Worm (Caenorhabditis elegans) whole organism, late embryonic: ENCODE results near the gene irld-50.

Experiments used
- C08G9.2 ChIP-seq: sonication (generic microtip); optimal IDR thresholded peaks from 2 replicates; lab custom pipeline; 2016; ENCODE audit warnings: mild to moderate bottlenecking, missing genetic modification characterization, moderate library complexity, missing compliant biosample characterization
- C38D4.7 ChIP-seq: fragments of 200-800 bp; sonication (Bioruptor generic); optimal IDR thresholded peaks from 2 replicates; lab custom pipeline; 2018; ENCODE audit warnings: mild to moderate bottlenecking, missing genetic modification characterization, moderate library complexity, missing compliant biosample characterization
- K02D7.2 ChIP-seq: sonication (generic microtip); optimal IDR thresholded peaks from 2 replicates; lab custom pipeline; 2017; ENCODE audit warnings: mild to moderate bottlenecking, missing genetic modification characterization, missing compliant biosample characterization
- K09A11.1 ChIP-seq: sonication (generic microtip); optimal IDR thresholded peaks from 2 replicates; lab custom pipeline; 2017; ENCODE audit warnings: antibody characterized with exemption, mild to moderate bottlenecking, missing genetic modification characterization, missing compliant biosample characterization; ENCODE audit not compliant: insufficient read depth
- ahr-1 ChIP-seq: sonication (generic microtip); optimal IDR thresholded peaks from 2 replicates; lab custom pipeline; 2016; ENCODE audit warnings: missing genetic modification characterization, missing compliant biosample characterization
- ceh-19 ChIP-seq: fragments of 200-800 bp; sonication (Bioruptor generic); optimal IDR thresholded peaks from 2 replicates; lab custom pipeline; 2018; ENCODE audit warnings: mild to moderate bottlenecking, missing genetic modification characterization, missing compliant biosample characterization
- ceh-2 ChIP-seq: sonication (generic microtip); optimal IDR thresholded peaks from 2 replicates; lab custom pipeline; 2016; ENCODE audit warnings: missing genotype, missing genetic modification characterization, missing compliant biosample characterization
- ceh-24 ChIP-seq: sonication (generic microtip); optimal IDR thresholded peaks from 2 replicates; lab custom pipeline; 2016; ENCODE audit warnings: mild to moderate bottlenecking, missing genetic modification characterization, missing compliant biosample characterization
- ceh-30 ChIP-seq: fragments of 150-350 bp; optimal IDR thresholded peaks from 2 replicates; lab custom pipeline; 2014; ENCODE audit warnings: missing biosample characterization, missing genetic modification characterization
- ceh-31 ChIP-seq: sonication (generic microtip); optimal IDR thresholded peaks from 2 replicates; lab custom pipeline; 2016; ENCODE audit warnings: missing genetic modification characterization, missing compliant biosample characterization
- ceh-34 ChIP-seq: sonication (generic microtip); optimal IDR thresholded peaks from 2 replicates; lab custom pipeline; 2016; ENCODE audit warnings: mild to moderate bottlenecking, missing genetic modification characterization, missing compliant biosample characterization
- ceh-45 ChIP-seq: fragments of 200-800 bp; sonication (Bioruptor generic); IDR thresholded peaks from 2 replicates; pipeline ENCODE4 v1.3.6; 2022; ENCODE audit warnings: missing genetic modification reagents, missing genetic modification characterization, missing compliant biosample characterization
- dve-1 ChIP-seq: sonication (generic microtip); optimal IDR thresholded peaks from 2 replicates; lab custom pipeline; 2017; ENCODE audit warnings: antibody characterized with exemption, mild to moderate bottlenecking, missing genetic modification characterization, missing compliant biosample characterization
- elt-2 ChIP-seq: sonication (generic microtip); optimal IDR thresholded peaks from 2 replicates; lab custom pipeline; 2016; ENCODE audit warnings: missing genetic modification reagents, missing genetic modification characterization, missing compliant biosample characterization
- ets-4 ChIP-seq: sonication (generic microtip); optimal IDR thresholded peaks from 2 replicates; lab custom pipeline; 2016; ENCODE audit warnings: missing genetic modification characterization, missing compliant biosample characterization
- eyg-1 ChIP-seq: sonication (generic microtip); optimal IDR thresholded peaks from 2 replicates; lab custom pipeline; 2016; ENCODE audit warnings: missing genotype, missing genetic modification characterization, missing compliant biosample characterization
- fax-1 ChIP-seq: sonication (generic microtip); optimal IDR thresholded peaks from 2 replicates; lab custom pipeline; 2016; ENCODE audit warnings: missing genotype, missing genetic modification characterization, missing compliant biosample characterization
- fkh-10 ChIP-seq: fragments of 150-350 bp; optimal IDR thresholded peaks from 2 replicates; lab custom pipeline; 2014; ENCODE audit warnings: missing biosample characterization, missing genetic modification reagents, missing genetic modification characterization
- fkh-6 ChIP-seq: sonication (generic microtip); optimal IDR thresholded peaks from 2 replicates; lab custom pipeline; 2016; ENCODE audit warnings: missing genetic modification characterization, missing compliant biosample characterization
- hlh-13 ChIP-seq: fragments of 200-800 bp; sonication (Bioruptor generic); optimal IDR thresholded peaks from 2 replicates; lab custom pipeline; 2018; ENCODE audit warnings: mild to moderate bottlenecking, missing genetic modification characterization, missing compliant biosample characterization
- hlh-15 ChIP-seq: sonication (generic microtip); optimal IDR thresholded peaks from 2 replicates; lab custom pipeline; 2016; ENCODE audit warnings: missing genetic modification characterization, missing compliant biosample characterization
- hlh-30 ChIP-seq: sonication (generic microtip); optimal IDR thresholded peaks from 2 replicates; lab custom pipeline; 2017; ENCODE audit warnings: antibody characterized with exemption, missing genetic modification characterization, missing compliant biosample characterization; ENCODE audit not compliant: insufficient read depth
- hlh-6 ChIP-seq: sonication (generic microtip); optimal IDR thresholded peaks from 2 replicates; lab custom pipeline; 2016; ENCODE audit warnings: missing genotype, missing genetic modification characterization, missing compliant biosample characterization
- hlh-8 ChIP-seq: sonication (generic microtip); optimal IDR thresholded peaks from 2 replicates; lab custom pipeline; 2016; ENCODE audit warnings: missing genotype, missing genetic modification characterization, missing compliant biosample characterization
- lim-6 ChIP-seq: sonication (generic microtip); optimal IDR thresholded peaks from 2 replicates; lab custom pipeline; 2016; ENCODE audit warnings: missing genetic modification characterization, missing compliant biosample characterization
- madf-2 ChIP-seq: sonication (generic microtip); optimal IDR thresholded peaks from 2 replicates; lab custom pipeline; 2017; ENCODE audit warnings: missing genetic modification characterization, missing compliant biosample characterization
- nfya-1 ChIP-seq: sonication (generic microtip); optimal IDR thresholded peaks from 2 replicates; lab custom pipeline; 2017; ENCODE audit warnings: missing genetic modification characterization, mild to moderate bottlenecking, missing compliant biosample characterization, antibody characterized with exemption, moderate library complexity
- nhr-232 ChIP-seq: sonication (generic microtip); optimal IDR thresholded peaks from 2 replicates; lab custom pipeline; 2016; ENCODE audit warnings: missing genetic modification characterization, missing compliant biosample characterization
- pat-9 ChIP-seq: fragments of 200-800 bp; sonication (Bioruptor generic); optimal IDR thresholded peaks from 2 replicates; lab custom pipeline; 2018; ENCODE audit warnings: mild to moderate bottlenecking, missing genetic modification characterization, moderate library complexity, missing compliant biosample characterization
- pax-1 ChIP-seq: fragments of 150-350 bp; optimal IDR thresholded peaks from 2 replicates; lab custom pipeline; 2014; ENCODE audit warnings: missing biosample characterization, missing genetic modification characterization
- pros-1 ChIP-seq: fragments of 150-350 bp; optimal IDR thresholded peaks from 2 replicates; lab custom pipeline; 2014; ENCODE audit warnings: missing biosample characterization, missing genetic modification reagents, missing genetic modification characterization
- ref-2 ChIP-seq: sonication (generic microtip); optimal IDR thresholded peaks from 2 replicates; lab custom pipeline; 2016; ENCODE audit warnings: missing genetic modification characterization, missing compliant biosample characterization
- rnt-1 ChIP-seq: sonication (generic microtip); optimal IDR thresholded peaks from 2 replicates; lab custom pipeline; 2016; ENCODE audit warnings: missing genetic modification characterization, missing compliant biosample characterization
- sdc-2 ChIP-seq: sonication (generic microtip); optimal IDR thresholded peaks from 2 replicates; lab custom pipeline; 2016; ENCODE audit warnings: missing genotype, missing genetic modification characterization, missing compliant biosample characterization
- sox-2 ChIP-seq: fragments of 200-800 bp; sonication (Bioruptor generic); IDR thresholded peaks from 2 replicates; pipeline ENCODE4 v1.3.6; 2022; ENCODE audit warnings: missing genetic modification reagents, missing genetic modification characterization, missing compliant biosample characterization
- syd-9 ChIP-seq: sonication (generic microtip); optimal IDR thresholded peaks from 2 replicates; lab custom pipeline; 2016; ENCODE audit warnings: mild to moderate bottlenecking, missing genetic modification characterization, moderate library complexity, missing compliant biosample characterization
- tbx-2 ChIP-seq: sonication (generic microtip); optimal IDR thresholded peaks from 2 replicates; lab custom pipeline; 2016; ENCODE audit warnings: missing genetic modification characterization, missing compliant biosample characterization
- tbx-7 ChIP-seq: sonication (generic microtip); optimal IDR thresholded peaks from 2 replicates; lab custom pipeline; 2016; ENCODE audit warnings: missing genotype, missing genetic modification characterization, missing compliant biosample characterization
- unc-42 ChIP-seq: sonication (generic microtip); optimal IDR thresholded peaks from 2 replicates; lab custom pipeline; 2016; ENCODE audit warnings: missing genotype, missing genetic modification characterization, missing compliant biosample characterization
- unc-55 ChIP-seq: sonication (generic microtip); optimal IDR thresholded peaks from 2 replicates; lab custom pipeline; 2017; ENCODE audit warnings: missing biosample characterization, missing genetic modification reagents, missing genetic modification characterization
- unc-86 ChIP-seq: sonication (generic microtip); optimal IDR thresholded peaks from 2 replicates; lab custom pipeline; 2016; ENCODE audit warnings: missing genetic modification characterization, missing compliant biosample characterization
- zip-5 ChIP-seq: sonication (generic microtip); optimal IDR thresholded peaks from 2 replicates; lab custom pipeline; 2016; ENCODE audit warnings: missing genetic modification characterization, missing compliant biosample characterization
- ztf-16 ChIP-seq: sonication (generic microtip); optimal IDR thresholded peaks from 2 replicates; lab custom pipeline; 2017; ENCODE audit warnings: missing genetic modification characterization, missing compliant biosample characterization

irld-50 gene

ce11 chrII:2943966-2944365 lies at the start of gene irld-50, which contains the start of gene irld-49:
TSS of gene irld-50 (minus strand) at chrII:2944066.
TSS of gene irld-49 (plus strand) at chrII:2944176.
- TF ChIP-seq ztf-16 (tag; lab: Kevin White, UChicago) (no peak), ceh-19 (no peak), ceh-24 (no peak), fkh-10 (GFP tag; lab: Kevin White, UChicago) (no peak), nhr-232 (tag; lab: Kevin White, UChicago) (no peak), pax-1 (tag; lab: Kevin White, UChicago) (no peak), syd-9 (no peak), ceh-45 (GFP tag; lab: Robert Waterston, UW) (no peak)

ce11 chrII:2992300-2992699 lies 48.4 kb upstream of the irld-50 start:
- no peak for TF ChIP-seq fax-1 (tag; lab: Kevin White, UChicago)
- TF ChIP-seq ceh-31 (tag; lab: Kevin White, UChicago) = peak; percentile 51

- TF ChIP-seq zip-5 (tag; lab: Kevin White, UChicago) (peak; percentile 4), fkh-6 (tag; lab: Kevin White, UChicago) (no peak), elt-2 (tag; lab: Kevin White, UChicago) (peak; percentile 18), C08G9.2 (peak; percentile 58), ceh-30 (tag; lab: Kevin White, UChicago) (no peak), ets-4 (tag; lab: Kevin White, UChicago) (peak; percentile 2), ceh-2 (peak; percentile 42), tbx-7 (peak; percentile 50), fax-1 (tag; lab: Kevin White, UChicago) (peak; percentile 13), K09A11.1 (tag; lab: Kevin White, UChicago) (no peak), ceh-31 (tag; lab: Kevin White, UChicago) (peak; percentile 49), tbx-2 (tag; lab: Kevin White, UChicago) (peak; percentile 49), ref-2 (tag; lab: Kevin White, UChicago) (peak; percentile 35)
These were observed 47.8 kb upstream of the irld-50 start, which contains the start of gene K08A2.2 for ce11 chrII:2991555-2992083. TSS of gene K08A2.2 (plus strand) at chrII:2991605.

ce11 chrII:2990089-2990488 lies 46.2 kb upstream of the irld-50 start:
- TF ChIP-seq ceh-24 = no peak
- peak; percentile 92 for TF ChIP-seq dve-1 (tag; lab: Kevin White, UChicago)
- TF ChIP-seq ceh-30 (tag; lab: Kevin White, UChicago) = no peak

ce11 chrII:2987854-2988350 lies 44.0 kb upstream of the irld-50 start, which contains the start of gene lido-7:
TSS of gene lido-7 (plus strand) at chrII:2988300.
- TF ChIP-seq unc-55 (peak; percentile 29), syd-9 (no peak), K09A11.1 (tag; lab: Kevin White, UChicago) (no peak), sox-2 (GFP tag; lab: Robert Waterston, UW) (no peak), ref-2 (tag; lab: Kevin White, UChicago) (peak; percentile 31), ceh-45 (GFP tag; lab: Robert Waterston, UW) (no peak), hlh-30 (peak; percentile 36), hlh-13 (no peak), eyg-1 (tag; lab: Kevin White, UChicago) (no peak), unc-42 (tag; lab: Kevin White, UChicago) (no peak), rnt-1 (tag; lab: Kevin White, UChicago) (peak; percentile 24), pros-1 (tag; lab: Kevin White, UChicago) (no peak), ahr-1 (no peak), ceh-34 (peak; percentile 50), ceh-31 (tag; lab: Kevin White, UChicago) (peak; percentile 50), hlh-8 (peak; percentile 14), hlh-6 (tag; lab: Kevin White, UChicago) (no peak), ceh-24 (no peak), lim-6 (tag; lab: Kevin White, UChicago) (no peak), pat-9 (tag; lab: Kevin White, UChicago) (no peak), fax-1 (tag; lab: Kevin White, UChicago) (no peak), C38D4.7 (GFP tag; lab: Kevin White, UChicago) (no peak), tbx-2 (tag; lab: Kevin White, UChicago) (peak; percentile 49), sdc-2 (no peak), hlh-15 (tag; lab: Kevin White, UChicago) (no peak), madf-2 (tag; lab: Kevin White, UChicago) (no peak), nfya-1 (tag; lab: Kevin White, UChicago) (peak; percentile 60), K02D7.2 (tag; lab: Kevin White, UChicago) (no peak), unc-86 (tag; lab: Kevin White, UChicago) (no peak)
